Fruit fly (Drosophila melanogaster): Measurements from ENCODE around the gene sNPF.

Gene sNPF

dm6 chr2L:20086295-20087096, 58.8 kb downstream of the sNPF start (continued):
- TF ChIP-seq YL-1 (GFP tag; optimal IDR thresholded peaks at IDR 0.05), result peak; percentile 60
- TF ChIP-seq CG15696 (tag; optimal IDR thresholded peaks at IDR 0.05), result peak; percentile 50
- TF ChIP-seq B-H2 (GFP tag; optimal IDR thresholded peaks at IDR 0.05), result peak; percentile 37
- peak; percentile 58 for TF ChIP-seq sima (GFP tag; optimal IDR thresholded peaks at IDR 0.05)
- peak; percentile 83 for TF ChIP-seq CG18262 (tag; optimal IDR thresholded peaks at IDR 0.05)
- TF ChIP-seq CG43689 (GFP tag; IDR thresholded peaks at IDR 0.05), result peak; percentile 65
- peak; percentile 44 for TF ChIP-seq CG9437 (GFP tag; optimal IDR thresholded peaks at IDR 0.05)
- TF ChIP-seq disco-r (GFP tag; optimal IDR thresholded peaks at IDR 0.05), result peak; percentile 71
- TF ChIP-seq Bgb (GFP tag; IDR thresholded peaks at IDR 0.05; ENCODE audit: partially characterized antibody), result peak; percentile 52
- TF ChIP-seq CG11723 (GFP tag; optimal IDR thresholded peaks at IDR 0.05), result peak; percentile 51
- TF ChIP-seq Usf (GFP tag; optimal IDR thresholded peaks at IDR 0.05), result peak; percentile 36
- TF ChIP-seq fd102C (GFP tag; optimal IDR thresholded peaks at IDR 0.05), result peak; percentile 43
- peak; percentile 77 for TF ChIP-seq CG18476 (GFP tag; optimal IDR thresholded peaks at IDR 0.05)
- TF ChIP-seq CG17612 (GFP tag; IDR thresholded peaks at IDR 0.05), result peak; percentile 67
- TF ChIP-seq CG34422 (GFP tag; IDR thresholded peaks at IDR 0.05), result peak; percentile 73
- TF ChIP-seq her (GFP tag; optimal IDR thresholded peaks at IDR 0.05), result peak; percentile 77
- TF ChIP-seq chn (GFP tag; optimal IDR thresholded peaks at IDR 0.05), result peak; percentile 71
- no peak for TF ChIP-seq hkb (optimal IDR thresholded peaks at IDR 0.05)
- TF ChIP-seq hkb (GFP tag; IDR thresholded peaks at IDR 0.05), result peak; percentile 91
- TF ChIP-seq en (GFP tag; optimal IDR thresholded peaks at IDR 0.05), result peak; percentile 85
- TF ChIP-seq CG11247 (GFP tag; IDR thresholded peaks at IDR 0.05), result peak; percentile 63; the same call in 1 of the 2 replicates
- TF ChIP-seq CG31224 (GFP tag; IDR thresholded peaks at IDR 0.05), result peak; percentile 18
- TF ChIP-seq toy (GFP tag; IDR thresholded peaks at IDR 0.05), result peak; percentile 61
- TF ChIP-seq Mrtf (GFP tag; IDR thresholded peaks at IDR 0.05), result peak; percentile 74; the same call in 2 of the 3 replicates
- peak; percentile 77 for TF ChIP-seq Optix (GFP tag; IDR thresholded peaks at IDR 0.05)
- no peak for TF ChIP-seq pita (GFP tag; optimal IDR thresholded peaks at IDR 0.05)
- TF ChIP-seq CG16815 (GFP tag; optimal IDR thresholded peaks at IDR 0.05), result peak; percentile 53
- peak; percentile 79 for TF ChIP-seq lmd (GFP tag; IDR thresholded peaks at IDR 0.05)
- no peak for TF ChIP-seq Doc3 (GFP tag; IDR thresholded peaks at IDR 0.05; ENCODE audit: partially characterized antibody)

dm6 chr2L:20091094-20091679, 63.5 kb downstream of the sNPF start, which contains the start of the genes CG10747 and Pyroxd1:
Gene CG10747, minus strand, starts transcription at chr2L:20091348.
Gene Pyroxd1, plus strand, starts transcription at chr2L:20091435.
- TF ChIP-seq C15 (GFP tag; IDR thresholded peaks at IDR 0.05) (peak; percentile 92), ara (GFP tag; IDR thresholded peaks at IDR 0.05) (peak; percentile 92), sr (GFP tag; IDR thresholded peaks at IDR 0.05) (peak; percentile 73; the same call in 2 of the 3 replicates), tll (GFP tag; optimal IDR thresholded peaks at IDR 0.05) (peak; percentile 20 to 71), CG11723 (GFP tag; optimal IDR thresholded peaks at IDR 0.05) (peak; percentile 94), Scr (GFP tag; IDR thresholded peaks at IDR 0.05; ENCODE audit: partially characterized antibody) (peak; percentile 25; the same call in 1 of the 2 replicates), CG2712 (tag; optimal IDR thresholded peaks at IDR 0.05) (peak; percentile 97), Six4 (GFP tag; optimal IDR thresholded peaks at IDR 0.05) (peak; percentile 93), CG7786 (GFP tag; optimal IDR thresholded peaks at IDR 0.05) (peak; percentile 95), H15 (GFP tag; IDR thresholded peaks at IDR 0.05) (peak; percentile 89), CG18262 (tag; optimal IDR thresholded peaks at IDR 0.05) (peak; percentile 96), yki (optimal IDR thresholded peaks at IDR 0.05) (no peak), Dip3 (GFP tag; optimal IDR thresholded peaks at IDR 0.05) (peak; percentile 96), Fer2 (tag; optimal IDR thresholded peaks at IDR 0.05) (peak; percentile 93), CG31365 (tag; optimal IDR thresholded peaks at IDR 0.05) (peak; percentile 85), vfl (GFP tag; optimal IDR thresholded peaks at IDR 0.05) (peak; percentile 96), CG17612 (GFP tag; IDR thresholded peaks at IDR 0.05) (peak; percentile 90), esg (GFP tag; conservative IDR thresholded peaks at IDR 0.05) (peak; percentile 96), Doc3 (GFP tag; IDR thresholded peaks at IDR 0.05; ENCODE audit: partially characterized antibody) (no peak), CG1647 (GFP tag; optimal IDR thresholded peaks at IDR 0.05) (peak; percentile 93), Ets65A (GFP tag) (peak; percentile 99), CG16815 (GFP tag; optimal IDR thresholded peaks at IDR 0.05) (peak; percentile 98), Sry-β (GFP tag; optimal IDR thresholded peaks at IDR 0.05) (peak; percentile 21), CG6854 (GFP tag; optimal IDR thresholded peaks at IDR 0.05) (peak; percentile 93), gcm2 (GFP tag; optimal IDR thresholded peaks at IDR 0.05) (peak; percentile 92)

All from whole organism, embryonic.